Fruit fly (Drosophila melanogaster) whole organism, embryonic: ENCODE data around the gene axo.

ENCODE experiments used
- Ada2b ChIP-seq: fragments of 200-800 bp; sonication (Bioruptor generic); IDR thresholded peaks from 2 replicates; pipeline ENCODE4 v1.3.6; 2022; ENCODE audit warnings: missing biosample characterization, missing genetic modification characterization
- Asciz ChIP-seq: fragments of 200-800 bp; sonication (Bioruptor generic); optimal IDR thresholded peaks from 2 replicates; lab custom pipeline; 2017; ENCODE audit warnings: missing biosample characterization, mild to moderate bottlenecking, missing genetic modification characterization, missing genetic modification reagents
- CG11085 ChIP-seq: fragments of 200-800 bp; sonication (Bioruptor generic); IDR thresholded peaks from 2 replicates; pipeline ENCODE4 v1.3.6; 2022; ENCODE audit warnings: missing biosample characterization, missing genetic modification characterization
- CG13287 ChIP-seq: fragments of 200-800 bp; sonication (Bioruptor generic); IDR thresholded peaks from 2 replicates; pipeline ENCODE4 v1.3.6; 2022; ENCODE audit warnings: missing biosample characterization, missing genetic modification characterization; ENCODE audit not compliant: partially characterized antibody
- CG14014 ChIP-seq: fragments of 200-800 bp; sonication (Bioruptor generic); IDR thresholded peaks from 2 replicates; pipeline ENCODE4 v1.3.6; 2022; ENCODE audit warnings: missing biosample characterization, missing genetic modification characterization
- CG14860 ChIP-seq: fragments of 200-800 bp; sonication (Bioruptor generic); IDR thresholded peaks from 3 replicates; pipeline ENCODE4 v1.3.6; 2022; ENCODE audit warnings: missing biosample characterization, missing genetic modification characterization; ENCODE audit not compliant: partially characterized antibody
- CG15269 ChIP-seq: fragments of 200-800 bp; sonication (Bioruptor generic); optimal IDR thresholded peaks from 2 replicates; lab custom pipeline; 2018; ENCODE audit warnings: missing biosample characterization, mild to moderate bottlenecking, missing genetic modification characterization, moderate library complexity
- CG1603 ChIP-seq: fragments of 200-800 bp; sonication (Bioruptor generic); optimal IDR thresholded peaks from 2 replicates; lab custom pipeline; 2019; ENCODE audit warnings: missing biosample characterization, mild to moderate bottlenecking, missing genetic modification characterization, moderate library complexity
- CG1832 ChIP-seq: fragments of 200-800 bp; sonication (Bioruptor generic); optimal IDR thresholded peaks from 2 replicates; lab custom pipeline; 2017; ENCODE audit warnings: missing biosample characterization, mild to moderate bottlenecking, missing genetic modification characterization, inconsistent platforms
- CG18764 ChIP-seq: fragments of 200-800 bp; sonication (Bioruptor generic); optimal IDR thresholded peaks from 3 replicates; lab custom pipeline; 2016; ENCODE audit warnings: missing biosample characterization, missing genetic modification characterization
- CG2889 ChIP-seq: fragments of 200-800 bp; sonication (Bioruptor generic); IDR thresholded peaks from 3 replicates; pipeline ENCODE4 v1.3.6; 2022; ENCODE audit warnings: missing biosample characterization, missing genetic modification characterization
- CG30020 ChIP-seq: fragments of 200-800 bp; optimal IDR thresholded peaks from 2 replicates; lab custom pipeline; 2019; ENCODE audit warnings: missing biosample characterization, mild to moderate bottlenecking, missing genetic modification characterization, moderate library complexity
- CG32532 ChIP-seq: fragments of 200-800 bp; sonication (Bioruptor generic); IDR thresholded peaks from 2 replicates; pipeline ENCODE4 v1.3.6; 2022; ENCODE audit warnings: missing biosample characterization, missing genetic modification characterization
- CG5245 ChIP-seq: fragments of 200-800 bp; sonication (Bioruptor generic); optimal IDR thresholded peaks from 3 replicates; lab custom pipeline; 2016; ENCODE audit warnings: missing biosample characterization, missing genetic modification characterization
- CG6272 ChIP-seq: fragments of 200-800 bp; sonication (Bioruptor generic); IDR thresholded peaks from 2 replicates; pipeline ENCODE4 v1.3.6; 2022; ENCODE audit warnings: missing biosample characterization, missing genetic modification characterization
- CG7839 ChIP-seq: fragments of 200-800 bp; sonication (Bioruptor generic); optimal IDR thresholded peaks from 3 replicates; lab custom pipeline; 2018; ENCODE audit warnings: missing biosample characterization, mild to moderate bottlenecking, missing genetic modification characterization, moderate library complexity
- CG8388 ChIP-seq: fragments of 200-800 bp; sonication (Bioruptor generic); optimal IDR thresholded peaks from 2 replicates; lab custom pipeline; 2019; ENCODE audit warnings: missing biosample characterization, mild to moderate bottlenecking, missing genetic modification characterization, moderate library complexity
- D19A ChIP-seq: fragments of 200-800 bp; optimal IDR thresholded peaks from 3 replicates; lab custom pipeline; 2019; ENCODE audit warnings: missing biosample characterization, mild to moderate bottlenecking, missing genetic modification characterization, moderate library complexity
- Gug ChIP-seq: fragments of 200-800 bp; sonication (Bioruptor generic); IDR thresholded peaks from 4 replicates; pipeline ENCODE4 v1.3.6; 2022; ENCODE audit warnings: missing biosample characterization, missing genetic modification characterization
- H15 ChIP-seq: fragments of 200-800 bp; sonication (Bioruptor generic); IDR thresholded peaks from 3 replicates; pipeline ENCODE4 v1.3.6; 2022; ENCODE audit warnings: missing biosample characterization, missing genetic modification characterization
- Hey ChIP-seq: fragments of 200-800 bp; sonication (Bioruptor generic); optimal IDR thresholded peaks from 3 replicates; lab custom pipeline; 2018; ENCODE audit warnings: missing biosample characterization, mild to moderate bottlenecking, missing genetic modification characterization
- Hr51 ChIP-seq, 2 experiments: fragments of 200-800 bp; sonication (Bioruptor generic); optimal IDR thresholded peaks; 2 replicates in 1 of 2; 3 replicates in 1 of 2; lab custom pipeline; 2016 to 2018; ENCODE audit warnings: missing biosample characterization in 2 of 2, missing genetic modification characterization in 2 of 2, mild to moderate bottlenecking in 1 of 2, moderate library complexity in 1 of 2
- Hr78 ChIP-seq, 2 experiments: fragments of 200-800 bp in 1 of 2; fragments of >200 bp in 1 of 2; sonication (Bioruptor generic) in 1 of 2; optimal IDR thresholded peaks; 2 replicates each; lab custom pipeline; 2017 to 2019; ENCODE audit warnings: missing biosample characterization in 2 of 2, missing genetic modification characterization in 2 of 2, mild to moderate bottlenecking in 1 of 2, moderate library complexity in 1 of 2
- Kr ChIP-seq: fragments of 200-800 bp; sonication (Bioruptor generic); optimal IDR thresholded peaks from 2 replicates; lab custom pipeline; 2017; ENCODE audit warnings: missing biosample characterization, mild to moderate bottlenecking, missing genetic modification characterization
- Lim3 ChIP-seq: fragments of 200-800 bp; sonication (Bioruptor generic); IDR thresholded peaks from 2 replicates; pipeline ENCODE4 v1.3.6; 2022; ENCODE audit warnings: missing biosample characterization, missing genetic modification characterization
- PHDP ChIP-seq: fragments of 200-800 bp; sonication (Bioruptor generic); optimal IDR thresholded peaks from 3 replicates; lab custom pipeline; 2018; ENCODE audit warnings: missing biosample characterization, mild to moderate bottlenecking, missing genetic modification characterization, moderate library complexity
- Ptx1 ChIP-seq: fragments of 200-800 bp; sonication (Bioruptor generic); IDR thresholded peaks from 2 replicates; pipeline ENCODE4 v1.3.6; 2022; ENCODE audit warnings: missing biosample characterization, missing genetic modification characterization
- Rfx ChIP-seq: fragments of 200-800 bp; sonication (Bioruptor generic); IDR thresholded peaks from 2 replicates; pipeline ENCODE4 v1.3.6; 2022; ENCODE audit warnings: missing biosample characterization, missing genetic modification characterization
- Rx ChIP-seq: fragments of 200-800 bp; sonication (Bioruptor generic); IDR thresholded peaks from 2 replicates; pipeline ENCODE4 v1.3.6; 2022; ENCODE audit warnings: missing biosample characterization, missing genetic modification characterization
- Ssrp ChIP-seq: fragments of 200-800 bp; sonication (Bioruptor generic); optimal IDR thresholded peaks from 2 replicates; lab custom pipeline; 2018; ENCODE audit warnings: missing biosample characterization, mild to moderate bottlenecking, missing genetic modification characterization, moderate library complexity
- Tbp ChIP-seq: fragments of >200 bp; optimal IDR thresholded peaks from 2 replicates; lab custom pipeline; 2018; ENCODE audit warnings: missing biosample characterization, missing genetic modification characterization
- az2 ChIP-seq: fragments of 200-800 bp; sonication (Bioruptor generic); optimal IDR thresholded peaks from 3 replicates; lab custom pipeline; 2016; ENCODE audit warnings: missing biosample characterization, missing genetic modification characterization
- chif ChIP-seq, 2 experiments: fragments of 200-800 bp; sonication (Bioruptor generic); optimal IDR thresholded peaks; 3 replicates each; lab custom pipeline; 2016; ENCODE audit warnings: missing biosample characterization in 2 of 2, missing genetic modification characterization in 2 of 2
- chinmo ChIP-seq: fragments of 200-800 bp; sonication (Bioruptor generic); IDR thresholded peaks from 4 replicates; pipeline ENCODE4 v1.3.6; 2022; ENCODE audit warnings: missing biosample characterization, missing genetic modification characterization; ENCODE audit not compliant: partially characterized antibody
- dan ChIP-seq: fragments of 200-800 bp; sonication (Bioruptor generic); IDR thresholded peaks from 2 replicates; pipeline ENCODE4 v1.3.6; 2022; ENCODE audit warnings: missing biosample characterization, missing genetic modification characterization
- dysf ChIP-seq: fragments of 200-800 bp; sonication (Bioruptor generic); IDR thresholded peaks from 3 replicates; pipeline ENCODE4 v1.3.6; 2022; ENCODE audit warnings: missing biosample characterization, missing genetic modification characterization
- fd96Cb ChIP-seq: fragments of 200-800 bp; sonication (Bioruptor generic); optimal IDR thresholded peaks from 2 replicates; lab custom pipeline; 2018; ENCODE audit warnings: missing biosample characterization, mild to moderate bottlenecking, missing genetic modification characterization, moderate library complexity
- h ChIP-seq: fragments of >200 bp; optimal IDR thresholded peaks from 2 replicates; lab custom pipeline; 2017
- hkb ChIP-seq, 2 experiments: fragments of 200-800 bp in 1 of 2; fragments of >200 bp in 1 of 2; sonication (Bioruptor generic) in 1 of 2; IDR thresholded peaks in 1 of 2; optimal IDR thresholded peaks in 1 of 2; 2 replicates each; pipeline versions ENCODE4 v1.3.6 to Lab custom; 2017 to 2022; ENCODE audit warnings: missing biosample characterization in 1 of 2, missing genetic modification characterization in 1 of 2
- kah ChIP-seq: fragments of 200-800 bp; sonication (Bioruptor generic); optimal IDR thresholded peaks from 2 replicates; lab custom pipeline; 2018; ENCODE audit warnings: missing biosample characterization, mild to moderate bottlenecking, missing genetic modification characterization
- nom ChIP-seq: fragments of 200-800 bp; sonication (Bioruptor generic); optimal IDR thresholded peaks from 2 replicates; lab custom pipeline; 2017; ENCODE audit warnings: missing biosample characterization, missing genetic modification characterization, mild to moderate bottlenecking, moderate library complexity, missing genetic modification reagents
- pnt ChIP-seq: fragments of 200-800 bp; sonication (Bioruptor generic); optimal IDR thresholded peaks from 3 replicates; lab custom pipeline; 2016; ENCODE audit warnings: missing biosample characterization, missing genetic modification characterization
- sima ChIP-seq: fragments of 200-800 bp; sonication (Bioruptor generic); optimal IDR thresholded peaks from 2 replicates; lab custom pipeline; 2016; ENCODE audit warnings: missing biosample characterization, missing genetic modification characterization
- slou ChIP-seq: fragments of 200-800 bp; sonication (Bioruptor generic); optimal IDR thresholded peaks from 3 replicates; lab custom pipeline; 2016; ENCODE audit warnings: missing biosample characterization, missing genetic modification characterization
- sob ChIP-seq: fragments of 200-800 bp; sonication (Bioruptor generic); IDR thresholded peaks from 2 replicates; pipeline ENCODE4 v1.3.6; 2022; ENCODE audit warnings: missing biosample characterization, missing genetic modification characterization
- stc ChIP-seq: fragments of 200-800 bp; sonication (Bioruptor generic); IDR thresholded peaks from 2 replicates; pipeline ENCODE4 v1.3.6; 2022; ENCODE audit warnings: missing biosample characterization, missing genetic modification characterization
- stwl ChIP-seq: fragments of 200-800 bp; sonication (Bioruptor generic); optimal IDR thresholded peaks from 3 replicates; lab custom pipeline; 2018; ENCODE audit warnings: missing biosample characterization, mild to moderate bottlenecking, missing genetic modification characterization, moderate library complexity
- tin ChIP-seq: fragments of 200-800 bp; sonication (Bioruptor generic); optimal IDR thresholded peaks from 3 replicates; lab custom pipeline; 2016; ENCODE audit warnings: missing biosample characterization, missing genetic modification characterization
- usp ChIP-seq: fragments of >200 bp; optimal IDR thresholded peaks from 2 replicates; lab custom pipeline; 2017; ENCODE audit warnings: missing biosample characterization, missing genetic modification characterization
- vfl ChIP-seq: fragments of 200-800 bp; sonication (Bioruptor generic); optimal IDR thresholded peaks from 2 replicates; lab custom pipeline; 2016; ENCODE audit warnings: missing biosample characterization, missing genetic modification characterization
- zfh1 ChIP-seq: fragments of 200-800 bp; sonication (Bioruptor generic); IDR thresholded peaks from 3 replicates; pipeline ENCODE4 v1.3.6; 2022; ENCODE audit warnings: missing biosample characterization, missing genetic modification characterization

The axo gene

DNA sequence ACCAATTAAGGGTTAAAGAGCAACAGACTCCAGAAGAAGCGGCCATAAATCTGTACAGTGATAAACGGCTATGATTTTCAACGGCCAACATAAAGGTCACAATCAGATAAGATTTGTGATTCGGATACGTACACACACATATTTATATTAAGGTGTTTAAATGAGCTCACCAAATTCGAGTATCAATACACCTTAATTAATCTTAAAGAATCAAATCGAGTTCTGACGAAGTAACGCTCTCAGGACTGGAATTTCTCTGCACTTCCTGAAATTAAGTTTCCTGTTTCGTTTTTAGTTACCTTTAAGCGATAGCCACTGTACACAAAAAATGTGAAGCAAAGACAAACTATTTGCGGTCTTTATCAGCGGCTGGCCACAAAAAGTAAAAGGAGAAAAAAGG lies 63.2 kb downstream of the axo start (continued):
- TF ChIP-seq dysf (GFP tag; lab: Robert Waterston, UW) (0 out of 3 replicates have a peak, but pooled peaks have one; percentile 8), chif (GFP tag; optimal IDR thresholded peaks at IDR 0.05; lab: Kevin White, UChicago) (peak; percentile 7 to 19), CG13287 (GFP tag; lab: Robert Waterston, UW) (no peak), az2 (GFP tag; lab: Kevin White, UChicago) (peak; percentile 14), CG11085 (GFP tag; lab: Robert Waterston, UW) (no peak), Ada2b (GFP tag; lab: Robert Waterston, UW) (0 out of 2 replicates have a peak, but pooled peaks have one; percentile 4), Rfx (GFP tag; lab: Robert Waterston, UW) (0 out of 2 replicates have a peak, but pooled peaks have one; percentile 4), CG15269 (peak; percentile 19), vfl (GFP tag; lab: Kevin White, UChicago) (no peak), chinmo (GFP tag; lab: Robert Waterston, UW) (no peak), Hey (tag; lab: Kevin White, UChicago) (no peak), Ssrp (tag; lab: Kevin White, UChicago) (peak; percentile 39), kah (no peak), dan (GFP tag; lab: Robert Waterston, UW) (no peak), h (lab: Kevin White, UChicago) (no peak), CG5245 (GFP tag; lab: Kevin White, UChicago) (no peak), CG14860 (GFP tag; lab: Robert Waterston, UW) (no peak), Kr (GFP tag; lab: Kevin White, UChicago) (no peak), Gug (GFP tag; lab: Robert Waterston, UW) (peak; percentile 4; the same call in 1 of the 4 replicates), Rx (GFP tag; lab: Robert Waterston, UW) (no peak), Ptx1 (GFP tag; lab: Robert Waterston, UW) (peak; percentile 47), CG30020 (no peak), nom (no peak), Asciz (GFP tag; lab: Kevin White, UChicago) (no peak), CG2889 (GFP tag; lab: Robert Waterston, UW) (no peak), H15 (GFP tag; lab: Robert Waterston, UW) (no peak), stc (GFP tag; lab: Robert Waterston, UW) (no peak), CG7839 (peak; percentile 13), Tbp (GFP tag; lab: Kevin White, UChicago) (no peak), fd96Cb (tag; lab: Kevin White, UChicago) (no peak), PHDP (tag; lab: Kevin White, UChicago) (no peak), usp (GFP tag; lab: Kevin White, UChicago) (no peak), Lim3 (GFP tag; lab: Robert Waterston, UW) (no peak), pnt (GFP tag; lab: Kevin White, UChicago) (no peak), zfh1 (GFP tag; lab: Robert Waterston, UW) (no peak), CG8388 (no peak), Hr78 (GFP tag; optimal IDR thresholded peaks at IDR 0.05; lab: Kevin White, UChicago) (peak in 1 of 2 experiments; percentile 2), sima (GFP tag; lab: Kevin White, UChicago) (no peak), stwl (tag; lab: Kevin White, UChicago) (no peak), CG6272 (GFP tag; lab: Robert Waterston, UW) (no peak), CG1603 (peak; percentile 49), CG1832 (GFP tag; lab: Kevin White, UChicago) (no peak), hkb (optimal IDR thresholded peaks at IDR 0.05; lab: Kevin White, UChicago) (no peak), hkb (GFP tag; IDR thresholded peaks at IDR 0.05; lab: Robert Waterston, UW) (no peak), tin (no peak), Hr51 (GFP tag; optimal IDR thresholded peaks at IDR 0.05; lab: Kevin White, UChicago) (peak in 1 of 2 experiments; percentile 6), slou (no peak), sob (GFP tag; lab: Robert Waterston, UW) (no peak), CG14014 (GFP tag; lab: Robert Waterston, UW) (no peak), CG32532 (GFP tag; lab: Robert Waterston, UW) (no peak), D19A (peak; percentile 20), CG18764 (GFP tag; lab: Kevin White, UChicago) (no peak)
